Worm (Caenorhabditis elegans): Measurements from ENCODE around the gene Y46E12BL.2.

DNA sequence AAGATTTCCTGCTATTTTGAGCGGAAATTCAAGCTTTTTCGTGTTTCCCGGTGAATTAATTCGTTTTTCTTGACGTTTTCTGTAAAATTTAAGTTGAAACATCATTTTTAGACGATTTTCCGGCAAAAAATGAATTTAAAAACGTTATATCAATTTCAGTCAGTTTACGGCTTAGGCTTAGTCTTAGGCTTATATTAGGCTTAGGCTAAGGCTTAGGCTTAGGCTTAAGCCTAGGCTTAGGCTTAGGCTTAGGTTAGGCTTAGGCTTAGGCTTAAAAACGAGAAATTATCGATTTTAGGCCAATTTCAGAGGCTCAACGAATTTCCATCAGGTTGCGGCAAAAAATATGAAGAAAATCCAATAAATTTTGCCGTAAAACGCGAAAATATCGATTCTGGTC lies 23.9 kb upstream of the Y46E12BL.2 start:
- TF ChIP-seq ama-1 (optimal IDR thresholded peaks at IDR 0.05) (no peak), B0310.2 (tag; optimal IDR thresholded peaks at IDR 0.05) (no peak), F13C5.2 (tag; optimal IDR thresholded peaks at IDR 0.05) (no peak), tra-4 (tag; optimal IDR thresholded peaks at IDR 0.05) (no peak), tbx-11 (GFP tag; IDR thresholded peaks at IDR 0.05) (no peak)

All from whole organism, early embryonic.